Fruit fly (Drosophila melanogaster): Measurements from ENCODE around the gene CG1812.

The CG1812 gene

DNA sequence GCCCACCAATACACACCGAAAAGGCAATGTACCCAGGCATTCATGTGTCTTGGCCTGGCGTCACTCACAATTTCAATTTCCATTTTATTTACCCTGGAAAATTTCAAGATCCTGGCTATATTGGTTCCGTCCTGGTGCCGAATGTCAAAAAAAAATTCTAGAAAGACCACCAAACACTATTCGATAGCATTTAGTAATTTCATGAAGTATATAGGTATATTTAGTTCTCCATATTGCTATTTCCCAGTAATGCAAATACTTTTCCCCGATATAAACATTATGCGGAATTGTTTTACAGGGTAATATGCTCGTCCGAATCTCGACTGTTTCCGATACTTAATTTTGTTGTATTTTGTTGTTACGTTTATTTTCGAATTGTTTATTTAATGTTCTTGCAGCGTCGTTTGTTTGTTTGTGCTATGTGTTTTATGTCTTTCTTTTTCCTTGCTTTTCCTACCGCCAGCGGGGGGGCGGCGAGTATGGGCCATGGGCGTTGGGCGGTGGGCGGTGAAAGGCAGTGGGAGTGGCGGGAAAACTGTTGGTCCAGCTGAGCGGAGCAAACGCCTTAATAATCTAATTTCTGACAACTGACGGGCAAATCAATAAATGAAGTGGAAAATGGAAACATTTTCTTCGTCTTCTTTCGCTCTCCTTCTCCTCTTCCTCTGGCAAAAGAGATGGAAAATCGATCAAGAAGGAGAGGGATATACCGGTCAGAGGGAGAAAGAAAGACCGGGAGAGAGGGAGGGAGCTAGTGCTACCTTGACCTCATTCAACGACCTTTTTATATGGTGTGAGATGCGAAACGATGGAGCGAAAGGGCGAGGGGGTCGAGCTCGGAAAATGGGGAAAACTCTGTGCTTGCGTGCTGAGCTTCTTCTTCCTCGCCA lies 15.3 kb upstream of the CG1812 start (continued):
- TF ChIP-seq CG3163 (GFP tag; optimal IDR thresholded peaks at IDR 0.05) (peak; percentile 21), D (optimal IDR thresholded peaks at IDR 0.05) (no peak), D (GFP tag; optimal IDR thresholded peaks at IDR 0.05) (peak; percentile 61), CG17361 (GFP tag; IDR thresholded peaks at IDR 0.05) (peak; percentile 65; the same call in 2 of the 3 replicates), CG6765 (GFP tag; optimal IDR thresholded peaks at IDR 0.05) (no peak), CG8388 (GFP tag; optimal IDR thresholded peaks at IDR 0.05) (peak; percentile 51), gsb (GFP tag; IDR thresholded peaks at IDR 0.05) (no peak), esg (GFP tag; conservative IDR thresholded peaks at IDR 0.05) (peak; percentile 60), ATbp (GFP tag; optimal IDR thresholded peaks at IDR 0.05) (peak; percentile 52), CG2875 (GFP tag; optimal IDR thresholded peaks at IDR 0.05) (peak; percentile 36), wor (GFP tag; IDR thresholded peaks at IDR 0.05) (peak; percentile 29; the same call in 1 of the 2 replicates), CG2202 (tag; optimal IDR thresholded peaks at IDR 0.05) (peak; percentile 34), Sox100B (GFP tag; optimal IDR thresholded peaks at IDR 0.05) (peak; percentile 58), Myb (GFP tag; optimal IDR thresholded peaks at IDR 0.05) (peak; percentile 32), CG4424 (GFP tag; optimal IDR thresholded peaks at IDR 0.05) (peak; percentile 68), CG4730 (GFP tag; IDR thresholded peaks at IDR 0.05) (no peak), CG18619 (GFP tag; optimal IDR thresholded peaks at IDR 0.05) (peak; percentile 36), Ets65A (GFP tag) (peak; percentile 90), CG8924 (tag; optimal IDR thresholded peaks at IDR 0.05) (peak; percentile 76), pho (GFP tag; optimal IDR thresholded peaks at IDR 0.05) (peak; percentile 44), CG7556 (GFP tag; optimal IDR thresholded peaks at IDR 0.05) (peak; percentile 63), dmrt11E (tag; optimal IDR thresholded peaks at IDR 0.05) (peak; percentile 64), CG15011 (GFP tag; optimal IDR thresholded peaks at IDR 0.05) (peak; percentile 46), CG8290 (GFP tag; optimal IDR thresholded peaks at IDR 0.05) (no peak), CG8290 (tag; optimal IDR thresholded peaks at IDR 0.05) (peak in 1 of 2 experiments; percentile 34), sd (tag; optimal IDR thresholded peaks at IDR 0.05) (peak; percentile 17), her (GFP tag; optimal IDR thresholded peaks at IDR 0.05) (peak; percentile 0), CG17829 (tag; optimal IDR thresholded peaks at IDR 0.05) (peak; percentile 47), CG15073 (GFP tag; optimal IDR thresholded peaks at IDR 0.05) (peak; percentile 8), H2.0 (GFP tag; IDR thresholded peaks at IDR 0.05) (peak; percentile 33; the same call in 1 of the 2 replicates), ken (GFP tag; IDR thresholded peaks at IDR 0.05) (peak; percentile 34; the same call in 1 of the 3 replicates), pan (optimal IDR thresholded peaks at IDR 0.05) (peak in 1 of 2 experiments; percentile 60), pan (GFP tag; optimal IDR thresholded peaks at IDR 0.05 in 1 of 2, IDR thresholded peaks at IDR 0.05 in 1 of 2) (peak; percentile 32 to 49), CG14710 (tag; optimal IDR thresholded peaks at IDR 0.05) (peak; percentile 47), Xbp1 (GFP tag; optimal IDR thresholded peaks at IDR 0.05) (peak; percentile 72), CG7357 (GFP tag; IDR thresholded peaks at IDR 0.05) (0 out of 3 replicates have a peak, but pooled peaks have one; percentile 11), zen2 (GFP tag; IDR thresholded peaks at IDR 0.05; ENCODE audit: partially characterized antibody) (no peak), zen (tag; optimal IDR thresholded peaks at IDR 0.05) (peak; percentile 10), CG13624 (GFP tag; optimal IDR thresholded peaks at IDR 0.05) (peak; percentile 50), CG15696 (tag; optimal IDR thresholded peaks at IDR 0.05) (peak; percentile 46), aop (GFP tag; IDR thresholded peaks at IDR 0.05) (no peak), org-1 (GFP tag; optimal IDR thresholded peaks at IDR 0.05) (peak; percentile 46), Lpt (GFP tag; optimal IDR thresholded peaks at IDR 0.05) (no peak), Optix (GFP tag; IDR thresholded peaks at IDR 0.05) (peak; percentile 27; the same call in 1 of the 3 replicates), Elba2 (GFP tag; optimal IDR thresholded peaks at IDR 0.05) (no peak), CG1792 (GFP tag; optimal IDR thresholded peaks at IDR 0.05) (peak; percentile 49), CG15479 (GFP tag; optimal IDR thresholded peaks at IDR 0.05) (no peak), peb (GFP tag; IDR thresholded peaks at IDR 0.05) (0 out of 2 replicates have a peak, but pooled peaks have one; percentile 16), CG1024 (GFP tag; IDR thresholded peaks at IDR 0.05) (0 out of 2 replicates have a peak, but pooled peaks have one; percentile 24), dysf (GFP tag; IDR thresholded peaks at IDR 0.05) (peak; percentile 63; the same call in 2 of the 3 replicates)
